Worm (Caenorhabditis elegans) whole organism, midembryonic: Measurements from ENCODE around the gene Y17G9A.2.

Source experiments
- klf-2 ChIP-seq: fragments of 200-800 bp; sonication (Bioruptor generic); conservative IDR thresholded peaks from 2 replicates; pipeline ENCODE4 v1.3.6; 2022; ENCODE audit warnings: missing genetic modification reagents, missing genetic modification characterization, missing compliant biosample characterization
- med-1 ChIP-seq: sonication (generic microtip); optimal IDR thresholded peaks from 2 replicates; lab custom pipeline; 2017; ENCODE audit warnings: missing genetic modification characterization, mild to moderate bottlenecking, missing compliant biosample characterization, antibody characterized with exemption, missing genetic modification reagents; ENCODE audit not compliant: insufficient read depth
- tab-1 ChIP-seq: fragments of 200-800 bp; sonication (Bioruptor generic); IDR thresholded peaks from 2 replicates; pipeline ENCODE4 v1.3.6; 2022; ENCODE audit warnings: missing genetic modification characterization, missing compliant biosample characterization
- ztf-29 ChIP-seq: fragments of 200-800 bp; sonication (Bioruptor generic); IDR thresholded peaks from 2 replicates; pipeline ENCODE4 v1.3.6; 2022; ENCODE audit warnings: missing genetic modification reagents, missing genetic modification characterization, missing compliant biosample characterization

DNA sequence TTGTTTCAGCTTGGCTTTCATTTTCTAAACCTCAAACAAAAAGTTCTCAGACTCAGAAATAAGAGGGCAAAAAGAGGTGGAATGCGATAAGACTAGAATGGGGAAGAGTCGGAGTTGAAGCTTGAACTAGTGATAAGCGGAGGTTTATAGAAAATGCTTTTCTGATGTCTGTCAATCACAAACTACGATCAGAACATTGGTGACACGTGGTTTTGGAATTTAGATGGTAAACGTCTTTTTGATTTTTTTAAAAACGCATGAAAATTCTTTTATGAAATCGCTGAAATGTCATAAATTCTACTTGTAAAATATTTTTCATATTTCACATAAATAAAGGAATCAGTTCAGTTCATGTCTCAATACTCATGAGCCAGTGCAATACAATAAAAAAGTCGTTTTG is 35.0 kb downstream of the Y17G9A.2 start, which contains the start of gene H06H21.8:
- no peak for TF ChIP-seq med-1 (GFP tag; lab: Kevin White, UChicago)
- TF ChIP-seq ztf-29: no peak
- TF ChIP-seq tab-1 (GFP tag; lab: Robert Waterston, UW): no peak
- TF ChIP-seq klf-2 (GFP tag; lab: Robert Waterston, UW): no peak
